Worm (Caenorhabditis elegans): ENCODE data around the gene mpz-5.
"Not testable (repeated sequence)": the region's sequence is repeated elsewhere in the genome, so short reads cannot be mapped to it uniquely, and the experiment has no call there.

mpz-5 gene

ce11 chrIV:10330962-10331361 is 42.7 kb downstream of the mpz-5 start:
- TF ChIP-seq ztf-23 (GFP tag; IDR thresholded peaks at IDR 0.05) = 0 out of 2 replicates have a peak, but pooled peaks have one; percentile 39
- TF ChIP-seq cog-1 (tag; optimal IDR thresholded peaks at IDR 0.05) = no peak
- TF ChIP-seq klf-2 (GFP tag; conservative IDR thresholded peaks at IDR 0.05) = peak; percentile 62; the same call in 1 of the 2 replicates

ce11 chrIV:10323368-10323767 is 50.3 kb downstream of the mpz-5 start:
- TF ChIP-seq tab-1 (GFP tag; IDR thresholded peaks at IDR 0.05) = 0 out of 2 replicates have a peak, but pooled peaks have one; percentile 52

- not testable (repeated sequence) for TF ChIP-seq ztf-29 (GFP tag; IDR thresholded peaks at IDR 0.05); cog-1 (tag; optimal IDR thresholded peaks at IDR 0.05); ref-1 (GFP tag; conservative IDR thresholded peaks at IDR 0.05)
Observed at ce11 chrIV:10322650-10323049, 51.0 kb downstream of the mpz-5 start, which contains the start of gene R09E10.1. Gene R09E10.1, minus strand, starts transcription at chrIV:10322750.
